Fruit fly (Drosophila melanogaster) whole organism, prepupa: ENCODE measurements around the gene CG13896.

ENCODE experiments used
- Blimp-1 ChIP-seq: fragments of 200-800 bp; sonication (Bioruptor generic); optimal IDR thresholded peaks from 3 replicates; lab custom pipeline; 2017; ENCODE audit warnings: missing biosample characterization, missing genetic modification characterization, mild to moderate bottlenecking, moderate library complexity, missing genetic modification reagents
- CG15336 ChIP-seq: fragments of 200-800 bp; sonication (Bioruptor generic); IDR thresholded peaks from 2 replicates; pipeline ENCODE4 v1.3.6; 2022; ENCODE audit warnings: missing biosample characterization, missing genetic modification characterization
- CG32006 ChIP-seq: fragments of 200-800 bp; sonication (Bioruptor generic); optimal IDR thresholded peaks from 3 replicates; lab custom pipeline; 2017; ENCODE audit warnings: missing biosample characterization, mild to moderate bottlenecking, missing genetic modification characterization
- CG3919 ChIP-seq: fragments of 200-800 bp; sonication (Bioruptor generic); optimal IDR thresholded peaks from 3 replicates; lab custom pipeline; 2016; ENCODE audit warnings: missing biosample characterization, missing genetic modification characterization
- CG6792 ChIP-seq: fragments of 200-800 bp; sonication (Bioruptor generic); optimal IDR thresholded peaks from 3 replicates; lab custom pipeline; 2016; ENCODE audit warnings: missing biosample characterization, missing genetic modification characterization
- CG6808 ChIP-seq: fragments of 200-800 bp; sonication (Bioruptor generic); optimal IDR thresholded peaks from 3 replicates; lab custom pipeline; 2017; ENCODE audit warnings: missing biosample characterization, missing genetic modification characterization, mild to moderate bottlenecking, moderate library complexity, missing genetic modification reagents
- CG6854 ChIP-seq: fragments of 200-800 bp; sonication (Bioruptor generic); optimal IDR thresholded peaks from 2 replicates; lab custom pipeline; 2017; ENCODE audit warnings: missing biosample characterization, mild to moderate bottlenecking, missing genetic modification characterization
- CG8119 ChIP-seq: fragments of 200-800 bp; sonication (Bioruptor generic); IDR thresholded peaks from 3 replicates; pipeline ENCODE4 v1.3.6; 2022; ENCODE audit warnings: missing biosample characterization, missing genetic modification characterization
- Gug ChIP-seq: fragments of 200-800 bp; sonication (Bioruptor generic); IDR thresholded peaks from 2 replicates; pipeline ENCODE4 v1.3.6; 2022; ENCODE audit warnings: missing biosample characterization, missing genetic modification characterization
- Hr39 ChIP-seq: fragments of 200-800 bp; sonication (Bioruptor generic); optimal IDR thresholded peaks from 2 replicates; lab custom pipeline; 2016; ENCODE audit warnings: missing biosample characterization, missing genetic modification characterization
- Sox15 ChIP-seq: fragments of 200-800 bp; sonication (Bioruptor generic); optimal IDR thresholded peaks from 3 replicates; lab custom pipeline; 2016; ENCODE audit warnings: missing biosample characterization, missing genetic modification characterization
- spab ChIP-seq: fragments of 200-800 bp; sonication (Bioruptor generic); optimal IDR thresholded peaks from 2 replicates; lab custom pipeline; 2017; ENCODE audit warnings: missing biosample characterization, mild to moderate bottlenecking, missing genetic modification characterization, missing genetic modification reagents
- ss ChIP-seq, 2 experiments: fragments of 200-800 bp; sonication (Bioruptor generic); optimal IDR thresholded peaks; 2 replicates in 1 of 2; 3 replicates in 1 of 2; lab custom pipeline; 2017 to 2018; ENCODE audit warnings: mild to moderate bottlenecking in 2 of 2, missing biosample characterization in 2 of 2, missing genetic modification characterization in 2 of 2, moderate library complexity in 1 of 2
- topi ChIP-seq: fragments of 200-800 bp; sonication (Bioruptor generic); optimal IDR thresholded peaks from 3 replicates; lab custom pipeline; 2016; ENCODE audit warnings: missing biosample characterization, missing genetic modification characterization

dm6 chr3L:754612-755011 lies 43.0 kb upstream of the CG13896 start:
- TF ChIP-seq CG6854 (GFP tag; lab: Kevin White, UChicago) (no peak), CG32006 (GFP tag; lab: Kevin White, UChicago) (peak; percentile 63), CG6792 (GFP tag; lab: Kevin White, UChicago) (no peak), Gug (no peak), CG15336 (GFP tag; lab: Robert Waterston, UW) (peak; percentile 79), Hr39 (GFP tag; lab: Kevin White, UChicago) (no peak), CG6808 (GFP tag; lab: Kevin White, UChicago) (no peak), topi (no peak), CG3919 (no peak), spab (no peak), Blimp-1 (no peak), Sox15 (GFP tag; lab: Kevin White, UChicago) (no peak), CG8119 (peak; percentile 74), ss (GFP tag; optimal IDR thresholded peaks at IDR 0.05; lab: Kevin White, UChicago) (no peak)
